Worm (Caenorhabditis elegans): ENCODE results near the gene F33G12.3.

F33G12.3 gene

DNA sequence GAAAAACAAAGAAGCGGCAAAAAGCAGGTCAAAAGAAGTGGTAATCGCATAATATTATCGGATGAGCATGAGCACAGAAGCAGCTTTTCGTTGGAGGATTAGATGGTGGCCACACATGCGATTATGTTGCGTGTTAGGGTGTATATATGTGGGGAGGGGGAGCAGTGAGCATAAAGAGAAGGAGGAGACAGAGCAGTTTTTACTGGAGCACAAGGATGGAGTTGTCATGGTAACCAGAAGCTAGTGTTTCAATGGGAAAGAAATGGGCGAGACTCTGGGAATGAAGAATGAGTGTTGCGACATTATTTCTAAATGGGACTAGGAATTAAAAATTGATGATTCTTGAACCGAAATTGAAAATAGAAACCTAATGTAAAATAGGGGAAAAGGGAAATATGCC lies 34.1 kb upstream of the F33G12.3 start, which contains the start of gene C27A2.8:
Gene C27A2.8, minus strand, starts transcription at position 117 of the 400 bp plus-strand sequence.
- TF ChIP-seq zfh-2 (GFP tag; conservative IDR thresholded peaks at IDR 0.05) (no peak), B0336.3 (GFP tag; IDR thresholded peaks at IDR 0.05) (no peak), die-1 (tag; optimal IDR thresholded peaks at IDR 0.05) (no peak), pha-4 (tag; optimal IDR thresholded peaks at IDR 0.05) (no peak), Y56A3A.18 (GFP tag; IDR thresholded peaks at IDR 0.05) (no peak), attf-3 (GFP tag; conservative IDR thresholded peaks at IDR 0.05) (no peak), snpc-4 (GFP tag; optimal IDR thresholded peaks at IDR 0.05) (no peak), snpc-4 (tag; optimal IDR thresholded peaks at IDR 0.05) (no peak), efl-1 (GFP tag; optimal IDR thresholded peaks at IDR 0.05) (no peak), chd-7 (tag; optimal IDR thresholded peaks at IDR 0.05) (no peak), hrde-1 (tag; optimal IDR thresholded peaks at IDR 0.05; ENCODE audit: borderline replicate concordance) (no peak), F23B12.7 (tag; optimal IDR thresholded peaks at IDR 0.05; ENCODE audit: insufficient read depth) (no peak)

- TF ChIP-seq ccch-3 (GFP tag; optimal IDR thresholded peaks at IDR 0.05): no peak
- no peak for TF ChIP-seq nfyb-1 (GFP tag; IDR thresholded peaks at IDR 0.05)
- TF ChIP-seq B0336.3 (GFP tag; IDR thresholded peaks at IDR 0.05): no peak
- no peak for TF ChIP-seq ceh-27 (GFP tag; optimal IDR thresholded peaks at IDR 0.05)
- TF ChIP-seq snpc-4 (GFP tag; optimal IDR thresholded peaks at IDR 0.05): no peak
- no peak for TF ChIP-seq snpc-4 (tag; optimal IDR thresholded peaks at IDR 0.05)
- no peak for TF ChIP-seq let-607 (tag; optimal IDR thresholded peaks at IDR 0.05)
- TF ChIP-seq C17E4.6 (GFP tag; IDR thresholded peaks at IDR 0.05): no peak
- TF ChIP-seq dpl-1 (GFP tag; optimal IDR thresholded peaks at IDR 0.05): no peak
Observed at ce11 chrII:5066967-5067366, 33.1 kb upstream of the F33G12.3 start.

DNA sequence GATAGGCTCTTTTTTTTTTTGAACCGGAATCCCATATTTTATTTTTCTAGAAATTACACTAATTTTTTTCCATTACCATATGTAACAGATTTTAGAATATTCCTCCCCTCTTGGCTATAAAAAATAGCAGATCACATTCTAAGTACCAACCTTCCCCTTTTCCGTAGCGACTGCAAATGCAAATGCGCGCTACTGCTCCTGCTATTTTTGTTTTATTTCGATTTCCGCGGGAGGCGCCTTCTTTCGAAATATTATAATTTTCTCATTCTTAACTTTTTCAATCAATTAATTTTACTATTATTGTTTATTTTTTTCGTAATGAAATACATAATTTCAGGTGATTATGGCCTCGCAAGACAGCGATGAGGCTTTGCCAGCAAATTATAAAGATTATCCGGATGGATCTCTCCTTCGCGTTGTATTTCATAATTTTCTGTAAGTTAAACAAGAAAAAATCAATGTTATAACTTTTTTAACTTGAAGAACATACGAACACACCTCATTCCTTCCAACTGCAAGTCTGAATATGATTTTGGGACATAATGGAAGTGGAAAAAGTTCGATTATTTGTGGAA lies 28.0 kb upstream of the F33G12.3 start, which contains the start of gene smc-5:
Gene smc-5, plus strand, starts transcription at position 332 of the 575 bp plus-strand sequence.
- TF ChIP-seq xnd-1 (tag; optimal IDR thresholded peaks at IDR 0.05): peak; percentile 32
- TF ChIP-seq Y53G8AR.9 (GFP tag; conservative IDR thresholded peaks at IDR 0.05): no peak
- no peak for TF ChIP-seq akir-1 (GFP tag; optimal IDR thresholded peaks at IDR 0.05)
- peak; percentile 15 for TF ChIP-seq B0261.1 (tag; optimal IDR thresholded peaks at IDR 0.05)
- peak; percentile 68 for TF ChIP-seq F33H1.4 (GFP tag; IDR thresholded peaks at IDR 0.05)
- peak; percentile 70 for TF ChIP-seq lsl-1 (GFP tag; optimal IDR thresholded peaks at IDR 0.05)
- peak; percentile 80 for TF ChIP-seq ceh-91 (GFP tag; IDR thresholded peaks at IDR 0.05)
- no peak for TF ChIP-seq ztf-22 (GFP tag; optimal IDR thresholded peaks at IDR 0.05)
- TF ChIP-seq madf-10 (tag; optimal IDR thresholded peaks at IDR 0.05): peak; percentile 15
- TF ChIP-seq rcor-1 (GFP tag; IDR thresholded peaks at IDR 0.05): peak; percentile 36; the same call in 1 of the 2 replicates
- peak; percentile 80 for TF ChIP-seq madf-8 (GFP tag; conservative IDR thresholded peaks at IDR 0.05)
- 0 out of 2 replicates have a peak, but pooled peaks have one; percentile 31 for TF ChIP-seq attf-3 (GFP tag; conservative IDR thresholded peaks at IDR 0.05)
- no peak for TF ChIP-seq B0035.1 (tag; optimal IDR thresholded peaks at IDR 0.05)
- no peak for TF ChIP-seq attf-6 (GFP tag; IDR thresholded peaks at IDR 0.05)
- TF ChIP-seq gei-17 (GFP tag; optimal IDR thresholded peaks at IDR 0.05): no peak
- peak; percentile 80; the same call in 1 of the 2 replicates for TF ChIP-seq D2030.7 (GFP tag; IDR thresholded peaks at IDR 0.05)
- TF ChIP-seq hsf-1 (GFP tag; IDR thresholded peaks at IDR 0.05): no peak
- peak; percentile 82 for TF ChIP-seq dox-1 (GFP tag; IDR thresholded peaks at IDR 0.05)
- peak; percentile 7 for TF ChIP-seq die-1 (tag; optimal IDR thresholded peaks at IDR 0.05)
- TF ChIP-seq hlh-12 (tag; optimal IDR thresholded peaks at IDR 0.05): no peak
- peak; percentile 28 for TF ChIP-seq snpc-1.3 (tag; optimal IDR thresholded peaks at IDR 0.05; ENCODE audit: insufficient read depth)
- TF ChIP-seq ZK185.1 (tag; optimal IDR thresholded peaks at IDR 0.05; ENCODE audit: poor library complexity, severe bottlenecking): peak; percentile 20
- no peak for TF ChIP-seq tbx-9 (tag; optimal IDR thresholded peaks at IDR 0.05; ENCODE audit: borderline replicate concordance)
- peak in 2 of 3 experiments; percentile 24 to 66 for TF ChIP-seq lin-35 (GFP tag; optimal IDR thresholded peaks at IDR 0.05)
- no peak for TF ChIP-seq C06A6.2 (GFP tag; conservative IDR thresholded peaks at IDR 0.05)
- peak; percentile 24 for TF ChIP-seq snpc-1.1 (tag; optimal IDR thresholded peaks at IDR 0.05; ENCODE audit: insufficient read depth)
- TF ChIP-seq ama-1 (optimal IDR thresholded peaks at IDR 0.05): no peak
- no peak for TF ChIP-seq ama-1 (GFP tag; optimal IDR thresholded peaks at IDR 0.05)
